Fruit fly (Drosophila melanogaster): Measurements from ENCODE around the gene betaCOP.

betaCOP gene

DNA sequence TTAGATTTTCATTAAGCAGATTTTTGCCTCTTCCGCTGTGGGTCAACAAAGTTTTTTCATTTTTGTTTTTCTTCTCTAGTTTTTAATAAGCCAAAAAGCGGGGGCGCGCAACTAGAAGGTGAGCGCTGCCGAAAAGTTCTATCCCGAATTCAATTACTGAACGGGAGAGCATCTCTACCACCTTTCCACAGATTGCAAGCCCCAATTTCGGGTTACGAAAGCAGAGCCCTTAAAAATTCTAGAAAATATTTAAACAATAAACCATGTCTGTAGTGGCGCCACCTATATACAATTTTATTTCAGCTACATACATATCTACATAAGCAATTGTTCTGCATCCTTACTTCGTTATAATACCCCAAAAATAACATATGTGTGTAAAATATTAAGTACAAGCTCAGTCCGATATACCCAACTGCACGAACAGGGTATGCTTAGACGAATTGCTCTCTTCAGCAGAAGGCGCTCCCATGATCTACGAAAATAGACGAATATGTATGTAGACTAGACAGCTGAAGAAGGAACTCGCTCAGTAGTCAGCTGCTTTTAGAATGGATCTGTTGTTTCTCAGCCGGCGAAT, 26.6 kb downstream of the betaCOP start, which contains the start of gene CG6106 (continued):
- TF ChIP-seq CG6272 (GFP tag; IDR thresholded peaks at IDR 0.05), result no peak
- no peak for TF ChIP-seq BEAF-32 (GFP tag; optimal IDR thresholded peaks at IDR 0.05)
- peak; percentile 48 for TF ChIP-seq Sox102F (GFP tag; optimal IDR thresholded peaks at IDR 0.05)
- no peak for TF ChIP-seq dysf (GFP tag; IDR thresholded peaks at IDR 0.05)
- no peak for TF ChIP-seq chm (GFP tag; IDR thresholded peaks at IDR 0.05)
- TF ChIP-seq CG4617 (GFP tag; optimal IDR thresholded peaks at IDR 0.05; ENCODE audit: borderline replicate concordance), result no peak
- TF ChIP-seq Blimp-1 (GFP tag; optimal IDR thresholded peaks at IDR 0.05), result peak; percentile 4
- TF ChIP-seq CG7839 (tag; optimal IDR thresholded peaks at IDR 0.05), result peak; percentile 45
- TF ChIP-seq nerfin-2 (GFP tag; IDR thresholded peaks at IDR 0.05; ENCODE audit: partially characterized antibody), result no peak
- TF ChIP-seq dati (GFP tag; IDR thresholded peaks at IDR 0.05), result no peak
- TF ChIP-seq CG4282 (GFP tag; optimal IDR thresholded peaks at IDR 0.05), result no peak
- TF ChIP-seq CG17385 (GFP tag; optimal IDR thresholded peaks at IDR 0.05), result peak; percentile 8
- no peak for TF ChIP-seq CG11247 (GFP tag; IDR thresholded peaks at IDR 0.05)
- no peak for TF ChIP-seq otp (GFP tag; IDR thresholded peaks at IDR 0.05)
- TF ChIP-seq Ptx1 (GFP tag; IDR thresholded peaks at IDR 0.05), result peak; percentile 52; the same call in 1 of the 2 replicates
- peak in 1 of 2 experiments; percentile 57 for TF ChIP-seq eve (GFP tag; optimal IDR thresholded peaks at IDR 0.05)
- no peak for TF ChIP-seq cg (GFP tag; optimal IDR thresholded peaks at IDR 0.05)
- TF ChIP-seq ase (GFP tag; IDR thresholded peaks at IDR 0.05), result no peak
- TF ChIP-seq CG34422 (GFP tag; IDR thresholded peaks at IDR 0.05), result no peak
- 0 out of 3 replicates have a peak, but pooled peaks have one; percentile 32 for TF ChIP-seq CG17361 (GFP tag; IDR thresholded peaks at IDR 0.05)
- TF ChIP-seq CrebB (tag; optimal IDR thresholded peaks at IDR 0.05), result no peak
- no peak for TF ChIP-seq Dll (GFP tag; IDR thresholded peaks at IDR 0.05; ENCODE audit: partially characterized antibody)
- no peak for TF ChIP-seq HmgD (GFP tag; optimal IDR thresholded peaks at IDR 0.05)
- TF ChIP-seq CG9817 (tag; optimal IDR thresholded peaks at IDR 0.05), result no peak
- no peak for TF ChIP-seq NFAT (GFP tag; IDR thresholded peaks at IDR 0.05)
- no peak for TF ChIP-seq ewg (GFP tag; optimal IDR thresholded peaks at IDR 0.05)
- TF ChIP-seq CG4404 (GFP tag; IDR thresholded peaks at IDR 0.05), result no peak
- no peak for TF ChIP-seq CG10209 (GFP tag; optimal IDR thresholded peaks at IDR 0.05)
- TF ChIP-seq CG9932 (GFP tag; IDR thresholded peaks at IDR 0.05), result peak; percentile 37; the same call in 1 of the 2 replicates
- TF ChIP-seq CG4820 (GFP tag; optimal IDR thresholded peaks at IDR 0.05), result peak; percentile 21
- peak in 1 of 2 experiments; percentile 17 for TF ChIP-seq Pdp1 (GFP tag; optimal IDR thresholded peaks at IDR 0.05)

- TF ChIP-seq so (GFP tag; IDR thresholded peaks at IDR 0.05) (0 out of 3 replicates have a peak, but pooled peaks have one; percentile 53), Nf-YB (GFP tag; optimal IDR thresholded peaks at IDR 0.05) (peak; percentile 40), CG1832 (GFP tag; optimal IDR thresholded peaks at IDR 0.05) (peak; percentile 50), chm (GFP tag; IDR thresholded peaks at IDR 0.05) (0 out of 2 replicates have a peak, but pooled peaks have one; percentile 20), crol (GFP tag; IDR thresholded peaks at IDR 0.05) (0 out of 2 replicates have a peak, but pooled peaks have one; percentile 31), CG4282 (GFP tag; optimal IDR thresholded peaks at IDR 0.05) (no peak), Trl (optimal IDR thresholded peaks at IDR 0.05) (peak; percentile 9 to 44), Trl (GFP tag; optimal IDR thresholded peaks at IDR 0.05) (no peak), p53 (GFP tag; optimal IDR thresholded peaks at IDR 0.05) (peak; percentile 0), ara (GFP tag; IDR thresholded peaks at IDR 0.05) (0 out of 2 replicates have a peak, but pooled peaks have one; percentile 45), vvl (GFP tag; IDR thresholded peaks at IDR 0.05) (0 out of 2 replicates have a peak, but pooled peaks have one; percentile 9), sqz (GFP tag; optimal IDR thresholded peaks at IDR 0.05) (no peak), Dfd (GFP tag; optimal IDR thresholded peaks at IDR 0.05) (no peak), Awh (GFP tag; IDR thresholded peaks at IDR 0.05) (no peak), Atf6 (GFP tag; IDR thresholded peaks at IDR 0.05) (no peak), CG6175 (GFP tag; IDR thresholded peaks at IDR 0.05) (0 out of 3 replicates have a peak, but pooled peaks have one; percentile 46), emc (GFP tag; optimal IDR thresholded peaks at IDR 0.05) (no peak), CG8290 (GFP tag; optimal IDR thresholded peaks at IDR 0.05) (no peak), CG8290 (tag; optimal IDR thresholded peaks at IDR 0.05) (peak in 1 of 2 experiments; percentile 46), row (GFP tag; IDR thresholded peaks at IDR 0.05) (0 out of 3 replicates have a peak, but pooled peaks have one; percentile 48), HLHmδ (GFP tag; optimal IDR thresholded peaks at IDR 0.05) (peak; percentile 3), CG14965 (GFP tag; optimal IDR thresholded peaks at IDR 0.05; ENCODE audit: borderline replicate concordance) (no peak)
Observed at dm6 chrX:18357756-18358182, 27.3 kb downstream of the betaCOP start.
